Worm (Caenorhabditis elegans): ENCODE measurements around the gene F40C5.2.

The F40C5.2 gene

DNA sequence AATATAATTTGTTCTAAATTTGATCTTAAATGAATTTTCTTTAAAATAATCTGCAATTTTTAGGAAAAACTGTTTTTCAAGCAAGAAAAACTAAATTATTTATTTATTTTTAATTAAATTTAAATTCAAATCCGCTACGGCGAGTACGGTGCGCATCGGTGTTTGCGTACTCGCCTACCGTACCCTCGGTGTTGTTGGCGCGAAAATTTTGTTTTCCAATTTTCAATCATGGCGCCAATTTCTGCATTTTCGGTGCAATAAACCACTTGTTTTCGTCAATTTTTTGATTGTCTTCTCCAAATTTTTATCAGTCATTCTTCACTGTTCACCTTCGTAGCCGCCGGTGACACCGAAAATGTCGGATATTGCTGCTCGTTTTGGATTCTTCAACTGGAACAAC, 8.0 kb downstream of the F40C5.2 start, which contains the start of gene pygl-1 (continued):
- no peak for TF ChIP-seq ztf-25 (GFP tag; IDR thresholded peaks at IDR 0.05)
- peak; percentile 27 for TF ChIP-seq snpc-4 (GFP tag; optimal IDR thresholded peaks at IDR 0.05)
- TF ChIP-seq snpc-4 (tag; optimal IDR thresholded peaks at IDR 0.05): peak in 2 of 4 experiments; percentile 35 to 65
- peak; percentile 87 for TF ChIP-seq dox-1 (GFP tag; IDR thresholded peaks at IDR 0.05)
- peak; percentile 73 for TF ChIP-seq mcd-1 (GFP tag; IDR thresholded peaks at IDR 0.05)
- TF ChIP-seq nfya-2 (GFP tag; IDR thresholded peaks at IDR 0.05): no peak
- TF ChIP-seq hlh-12 (tag; optimal IDR thresholded peaks at IDR 0.05): no peak
- no peak for TF ChIP-seq ceh-27 (GFP tag; optimal IDR thresholded peaks at IDR 0.05)
- peak; percentile 57 for TF ChIP-seq him-1 (tag; optimal IDR thresholded peaks at IDR 0.05)
- TF ChIP-seq lag-1 (GFP tag; IDR thresholded peaks at IDR 0.05): no peak
- TF ChIP-seq die-1 (tag; optimal IDR thresholded peaks at IDR 0.05): no peak
- no peak for TF ChIP-seq egl-18 (GFP tag; IDR thresholded peaks at IDR 0.05)
- TF ChIP-seq F57C9.4 (tag; optimal IDR thresholded peaks at IDR 0.05): no peak
- no peak for TF ChIP-seq ama-1 (optimal IDR thresholded peaks at IDR 0.05)
- TF ChIP-seq ama-1 (GFP tag; optimal IDR thresholded peaks at IDR 0.05): no peak
- 0 out of 2 replicates have a peak, but pooled peaks have one; percentile 33 for TF ChIP-seq bed-2 (GFP tag; IDR thresholded peaks at IDR 0.05)
- TF ChIP-seq ztf-26 (tag; optimal IDR thresholded peaks at IDR 0.05): no peak
- TF ChIP-seq lin-35 (GFP tag; optimal IDR thresholded peaks at IDR 0.05): peak in 2 of 3 experiments; percentile 35 to 90
- peak; percentile 74; the same call in 1 of the 2 replicates for TF ChIP-seq pbrm-1 (GFP tag; IDR thresholded peaks at IDR 0.05)
- no peak for TF ChIP-seq K11D2.4 (GFP tag; IDR thresholded peaks at IDR 0.05)
- peak; percentile 94 for TF ChIP-seq lin-54 (GFP tag; optimal IDR thresholded peaks at IDR 0.05)
- no peak for TF ChIP-seq ztf-22 (GFP tag; optimal IDR thresholded peaks at IDR 0.05)
- TF ChIP-seq F49E8.2 (tag; optimal IDR thresholded peaks at IDR 0.05; ENCODE audit: insufficient read depth): peak; percentile 61
- TF ChIP-seq lir-1 (GFP tag; conservative IDR thresholded peaks at IDR 0.05): peak; percentile 71
- TF ChIP-seq T07F8.4 (tag; optimal IDR thresholded peaks at IDR 0.05): no peak
- no peak for TF ChIP-seq nhr-120 (GFP tag; IDR thresholded peaks at IDR 0.05)
- peak; percentile 89 for TF ChIP-seq snpc-3.4 (tag; optimal IDR thresholded peaks at IDR 0.05)
- TF ChIP-seq ceh-100 (GFP tag; IDR thresholded peaks at IDR 0.05): no peak
- no peak for TF ChIP-seq ceh-79 (tag; optimal IDR thresholded peaks at IDR 0.05)
- TF ChIP-seq zfh-2 (GFP tag; conservative IDR thresholded peaks at IDR 0.05): no peak
- TF ChIP-seq F57A8.1 (GFP tag; optimal IDR thresholded peaks at IDR 0.05): no peak
- TF ChIP-seq ceh-58 (GFP tag; IDR thresholded peaks at IDR 0.05): no peak
- no peak for TF ChIP-seq hmg-20 (GFP tag; IDR thresholded peaks at IDR 0.05)
- no peak for TF ChIP-seq mel-28 (tag; optimal IDR thresholded peaks at IDR 0.05; ENCODE audit: borderline replicate concordance)
- TF ChIP-seq F52B5.7 (tag; optimal IDR thresholded peaks at IDR 0.05): no peak
- TF ChIP-seq T26A5.8 (tag; optimal IDR thresholded peaks at IDR 0.05): no peak
- TF ChIP-seq chd-7 (tag; optimal IDR thresholded peaks at IDR 0.05): no peak
- peak; percentile 94 for TF ChIP-seq tlf-1 (GFP tag; optimal IDR thresholded peaks at IDR 0.05)
- peak; percentile 84 for TF ChIP-seq Y79H2A.3 (GFP tag; conservative IDR thresholded peaks at IDR 0.05)
- peak; percentile 84 for TF ChIP-seq B0336.3 (GFP tag; IDR thresholded peaks at IDR 0.05)
- TF ChIP-seq lsl-1 (GFP tag; optimal IDR thresholded peaks at IDR 0.05): peak; percentile 99
- no peak for TF ChIP-seq nfyb-1 (GFP tag; IDR thresholded peaks at IDR 0.05)
- TF ChIP-seq lin-26 (GFP tag; IDR thresholded peaks at IDR 0.05): no peak
- TF ChIP-seq akir-1 (GFP tag; optimal IDR thresholded peaks at IDR 0.05): no peak
- peak; percentile 99 for TF ChIP-seq D2030.7 (GFP tag; IDR thresholded peaks at IDR 0.05)
- no peak for TF ChIP-seq hlh-26 (GFP tag; conservative IDR thresholded peaks at IDR 0.05)
- TF ChIP-seq let-526 (GFP tag; IDR thresholded peaks at IDR 0.05): no peak
- peak; percentile 48 for TF ChIP-seq athp-1 (tag; optimal IDR thresholded peaks at IDR 0.05)
- no peak for TF ChIP-seq gei-17 (GFP tag; optimal IDR thresholded peaks at IDR 0.05)
- TF ChIP-seq repo-1 (tag; optimal IDR thresholded peaks at IDR 0.05): no peak

Data from whole organism, young adult.